Fruit fly (Drosophila melanogaster): ENCODE data around the gene elav.

Gene elav

dm6 chrX:523179-523851, at the start of gene elav:
TSS of gene elav (minus strand) at chrX:523226.
- TF ChIP-seq Ets98B (GFP tag; IDR thresholded peaks at IDR 0.05) (peak; percentile 98), D1 (tag; optimal IDR thresholded peaks at IDR 0.05) (peak; percentile 92), Pif1A (GFP tag; optimal IDR thresholded peaks at IDR 0.05) (peak; percentile 98), Pif1B (GFP tag; optimal IDR thresholded peaks at IDR 0.05) (peak; percentile 97), CG32121 (GFP tag; IDR thresholded peaks at IDR 0.05) (peak; percentile 98), CG8159 (tag; optimal IDR thresholded peaks at IDR 0.05) (peak; percentile 98), CG9948 (tag; optimal IDR thresholded peaks at IDR 0.05) (peak; percentile 97), CG34367 (tag; optimal IDR thresholded peaks at IDR 0.05) (peak; percentile 95), CG12605 (GFP tag; IDR thresholded peaks at IDR 0.05) (peak; percentile 98), CG17806 (tag; optimal IDR thresholded peaks at IDR 0.05) (peak; percentile 96), EcR (GFP tag; optimal IDR thresholded peaks at IDR 0.05) (peak; percentile 47), CG15710 (tag; optimal IDR thresholded peaks at IDR 0.05) (peak; percentile 98), CG8301 (tag; optimal IDR thresholded peaks at IDR 0.05) (peak; percentile 98), gl (tag; optimal IDR thresholded peaks at IDR 0.05) (peak; percentile 93), fd96Ca (GFP tag; IDR thresholded peaks at IDR 0.05) (peak; percentile 98), CG14655 (GFP tag; optimal IDR thresholded peaks at IDR 0.05) (peak; percentile 98), CG13204 (GFP tag; optimal IDR thresholded peaks at IDR 0.05) (peak; percentile 94), CG10348 (GFP tag; IDR thresholded peaks at IDR 0.05) (peak; percentile 90), rn (GFP tag; IDR thresholded peaks at IDR 0.05) (peak; percentile 85), Snoo (tag; optimal IDR thresholded peaks at IDR 0.05) (peak; percentile 98), CG4496 (GFP tag; IDR thresholded peaks at IDR 0.05) (peak; percentile 98)

- no peak for TF ChIP-seq CG14655 (GFP tag; optimal IDR thresholded peaks at IDR 0.05)
- TF ChIP-seq fd96Ca (GFP tag; IDR thresholded peaks at IDR 0.05), result no peak
- TF ChIP-seq CG4496 (GFP tag; IDR thresholded peaks at IDR 0.05), result no peak
- no peak for TF ChIP-seq CG10348 (GFP tag; IDR thresholded peaks at IDR 0.05)
- TF ChIP-seq Ets98B (GFP tag; IDR thresholded peaks at IDR 0.05), result no peak
- TF ChIP-seq rn (GFP tag; IDR thresholded peaks at IDR 0.05), result no peak
- no peak for TF ChIP-seq CG8301 (tag; optimal IDR thresholded peaks at IDR 0.05)
- no peak for TF ChIP-seq CG13204 (GFP tag; optimal IDR thresholded peaks at IDR 0.05)
- no peak for TF ChIP-seq CG32121 (GFP tag; IDR thresholded peaks at IDR 0.05)
- no peak for TF ChIP-seq CG15710 (tag; optimal IDR thresholded peaks at IDR 0.05)
- TF ChIP-seq Snoo (tag; optimal IDR thresholded peaks at IDR 0.05), result no peak
- no peak for TF ChIP-seq CG9948 (tag; optimal IDR thresholded peaks at IDR 0.05)
- TF ChIP-seq CG12605 (GFP tag; IDR thresholded peaks at IDR 0.05), result no peak
- TF ChIP-seq gl (tag; optimal IDR thresholded peaks at IDR 0.05), result no peak
- no peak for TF ChIP-seq CG17806 (tag; optimal IDR thresholded peaks at IDR 0.05)
- TF ChIP-seq CG34367 (tag; optimal IDR thresholded peaks at IDR 0.05), result no peak
- TF ChIP-seq Pif1B (GFP tag; optimal IDR thresholded peaks at IDR 0.05), result no peak
- no peak for TF ChIP-seq CG8159 (tag; optimal IDR thresholded peaks at IDR 0.05)
- TF ChIP-seq D1 (tag; optimal IDR thresholded peaks at IDR 0.05), result no peak
Measured at dm6 chrX:546372-547006, 23.5 kb upstream of the elav start.

- TF ChIP-seq gl (tag; optimal IDR thresholded peaks at IDR 0.05) (no peak), fd96Ca (GFP tag; IDR thresholded peaks at IDR 0.05) (no peak)
Measured at dm6 chrX:542069-542468, 19.0 kb upstream of the elav start.

dm6 chrX:529724-530603, 6.9 kb upstream of the elav start, which contains the start of the genes CG4293 and Appl:
TSS of gene CG4293 (minus strand) at chrX:530291.
TSS of gene Appl (plus strand) at chrX:530501.
- TF ChIP-seq rn (GFP tag; IDR thresholded peaks at IDR 0.05) (no peak), gl (tag; optimal IDR thresholded peaks at IDR 0.05) (no peak), CG17806 (tag; optimal IDR thresholded peaks at IDR 0.05) (no peak), CG12605 (GFP tag; IDR thresholded peaks at IDR 0.05) (no peak), CG14655 (GFP tag; optimal IDR thresholded peaks at IDR 0.05) (no peak), CG32121 (GFP tag; IDR thresholded peaks at IDR 0.05) (no peak), CG15710 (tag; optimal IDR thresholded peaks at IDR 0.05) (no peak), CG10348 (GFP tag; IDR thresholded peaks at IDR 0.05) (no peak), CG8301 (tag; optimal IDR thresholded peaks at IDR 0.05) (no peak)

- TF ChIP-seq CG13204 (GFP tag; optimal IDR thresholded peaks at IDR 0.05) (no peak), Pif1A (GFP tag; optimal IDR thresholded peaks at IDR 0.05) (no peak), CG9948 (tag; optimal IDR thresholded peaks at IDR 0.05) (no peak), fd96Ca (GFP tag; IDR thresholded peaks at IDR 0.05) (no peak), Ets98B (GFP tag; IDR thresholded peaks at IDR 0.05) (no peak), CG12605 (GFP tag; IDR thresholded peaks at IDR 0.05) (no peak), CG4496 (GFP tag; IDR thresholded peaks at IDR 0.05) (no peak), CG10348 (GFP tag; IDR thresholded peaks at IDR 0.05) (no peak), Pif1B (GFP tag; optimal IDR thresholded peaks at IDR 0.05) (no peak), CG32121 (GFP tag; IDR thresholded peaks at IDR 0.05) (no peak), CG14655 (GFP tag; optimal IDR thresholded peaks at IDR 0.05) (no peak), CG17806 (tag; optimal IDR thresholded peaks at IDR 0.05) (no peak), CG34367 (tag; optimal IDR thresholded peaks at IDR 0.05) (no peak), CG15710 (tag; optimal IDR thresholded peaks at IDR 0.05) (no peak), rn (GFP tag; IDR thresholded peaks at IDR 0.05) (no peak)
Measured at dm6 chrX:526479-527071, 3.5 kb upstream of the elav start.

All from whole organism, pupa.